Fruit fly (Drosophila melanogaster) whole organism, embryonic: Measurements from ENCODE around the gene CG43085.

Experiments
- Aef1 ChIP-seq: fragments of 200-800 bp; sonication (Bioruptor generic); IDR thresholded peaks from 3 replicates; pipeline ENCODE4 v1.3.6; 2022; ENCODE audit warnings: missing biosample characterization, missing genetic modification characterization
- Asciz ChIP-seq: fragments of 200-800 bp; sonication (Bioruptor generic); optimal IDR thresholded peaks from 2 replicates; lab custom pipeline; 2017; ENCODE audit warnings: missing biosample characterization, mild to moderate bottlenecking, missing genetic modification characterization, missing genetic modification reagents
- Atf3 ChIP-seq: fragments of 200-800 bp; sonication (Bioruptor generic); optimal IDR thresholded peaks from 3 replicates; lab custom pipeline; 2016; ENCODE audit warnings: missing biosample characterization, missing genetic modification characterization
- Bgb ChIP-seq: fragments of 200-800 bp; sonication (Bioruptor generic); IDR thresholded peaks from 2 replicates; pipeline ENCODE4 v1.3.6; 2022; ENCODE audit warnings: missing biosample characterization, missing genetic modification characterization; ENCODE audit not compliant: partially characterized antibody
- CG10366 ChIP-seq: fragments of 200-800 bp; sonication (Bioruptor generic); IDR thresholded peaks from 2 replicates; pipeline ENCODE4 v1.3.6; 2022; ENCODE audit warnings: missing biosample characterization, missing genetic modification characterization
- CG11093 ChIP-seq: fragments of 200-800 bp; sonication (Bioruptor generic); IDR thresholded peaks from 3 replicates; pipeline ENCODE4 v1.3.6; 2022; ENCODE audit warnings: missing biosample characterization, missing genetic modification characterization
- CG11456 ChIP-seq: fragments of 200-800 bp; sonication (Bioruptor generic); IDR thresholded peaks from 3 replicates; pipeline ENCODE4 v1.3.6; 2022; ENCODE audit warnings: missing biosample characterization, missing genetic modification characterization
- CG13424 ChIP-seq: fragments of 200-800 bp; sonication (Bioruptor generic); optimal IDR thresholded peaks from 2 replicates; lab custom pipeline; 2019; ENCODE audit warnings: missing biosample characterization, mild to moderate bottlenecking, missing genetic modification characterization, moderate library complexity
- CG13775 ChIP-seq: fragments of 200-800 bp; sonication (Bioruptor generic); optimal IDR thresholded peaks from 3 replicates; lab custom pipeline; 2017; ENCODE audit warnings: missing biosample characterization, mild to moderate bottlenecking, missing genetic modification characterization
- CG14965 ChIP-seq: fragments of 200-800 bp; sonication (Bioruptor generic); optimal IDR thresholded peaks from 2 replicates; lab custom pipeline; 2016; ENCODE audit warnings: missing biosample characterization, missing genetic modification characterization, borderline replicate concordance
- CG15479 ChIP-seq: fragments of 200-800 bp; sonication (Bioruptor generic); optimal IDR thresholded peaks from 3 replicates; lab custom pipeline; 2019; ENCODE audit warnings: missing biosample characterization, mild to moderate bottlenecking, missing genetic modification characterization, moderate library complexity
- CG1603 ChIP-seq: fragments of 200-800 bp; sonication (Bioruptor generic); optimal IDR thresholded peaks from 2 replicates; lab custom pipeline; 2019; ENCODE audit warnings: missing biosample characterization, mild to moderate bottlenecking, missing genetic modification characterization, moderate library complexity
- CG2875 ChIP-seq: fragments of 200-800 bp; sonication (Bioruptor generic); optimal IDR thresholded peaks from 2 replicates; lab custom pipeline; 2017; ENCODE audit warnings: missing biosample characterization, mild to moderate bottlenecking, missing genetic modification characterization, missing genetic modification reagents
- CG3995 ChIP-seq: fragments of 200-800 bp; sonication (Bioruptor generic); optimal IDR thresholded peaks from 3 replicates; lab custom pipeline; 2016; ENCODE audit warnings: missing biosample characterization, missing genetic modification characterization
- CG6654 ChIP-seq: fragments of 200-800 bp; sonication (Bioruptor generic); optimal IDR thresholded peaks from 2 replicates; lab custom pipeline; 2017; ENCODE audit warnings: missing biosample characterization, mild to moderate bottlenecking, missing genetic modification characterization
- CG6765 ChIP-seq: fragments of 200-800 bp; sonication (Bioruptor generic); optimal IDR thresholded peaks from 3 replicates; lab custom pipeline; 2017; ENCODE audit warnings: missing biosample characterization, mild to moderate bottlenecking, missing genetic modification characterization
- CG7786 ChIP-seq: fragments of 200-800 bp; sonication (Bioruptor generic); optimal IDR thresholded peaks from 2 replicates; lab custom pipeline; 2016; ENCODE audit warnings: missing biosample characterization, missing genetic modification characterization
- CG9932 ChIP-seq: fragments of 200-800 bp; sonication (Bioruptor generic); IDR thresholded peaks from 2 replicates; pipeline ENCODE4 v1.3.6; 2022; ENCODE audit warnings: missing biosample characterization, missing genetic modification characterization
- CTCF ChIP-seq: fragments of 200-800 bp; sonication (Bioruptor generic); optimal IDR thresholded peaks from 2 replicates; lab custom pipeline; 2017; ENCODE audit warnings: missing biosample characterization, mild to moderate bottlenecking, missing genetic modification characterization, moderate library complexity
- Dip2 ChIP-seq: fragments of 200-800 bp; sonication (Bioruptor generic); IDR thresholded peaks from 2 replicates; pipeline ENCODE4 v1.3.6; 2022; ENCODE audit warnings: missing biosample characterization, missing genetic modification characterization
- H15 ChIP-seq: fragments of 200-800 bp; sonication (Bioruptor generic); IDR thresholded peaks from 3 replicates; pipeline ENCODE4 v1.3.6; 2022; ENCODE audit warnings: missing biosample characterization, missing genetic modification characterization
- HLH4C ChIP-seq: fragments of 200-800 bp; sonication (Bioruptor generic); IDR thresholded peaks from 3 replicates; pipeline ENCODE4 v1.3.6; 2022; ENCODE audit warnings: missing biosample characterization, missing genetic modification characterization; ENCODE audit not compliant: partially characterized antibody
- Lim3 ChIP-seq: fragments of 200-800 bp; sonication (Bioruptor generic); IDR thresholded peaks from 2 replicates; pipeline ENCODE4 v1.3.6; 2022; ENCODE audit warnings: missing biosample characterization, missing genetic modification characterization
- Nf-YA ChIP-seq: fragments of 200-800 bp; sonication (Bioruptor generic); IDR thresholded peaks from 2 replicates; pipeline ENCODE4 v1.3.6; 2022; ENCODE audit warnings: missing biosample characterization, missing genetic modification characterization
- Oaz ChIP-seq: fragments of 200-800 bp; sonication (Bioruptor generic); IDR thresholded peaks from 2 replicates; pipeline ENCODE4 v1.3.6; 2022; ENCODE audit warnings: missing biosample characterization, missing genetic modification characterization
- Poxn ChIP-seq: fragments of 200-800 bp; sonication (Bioruptor generic); IDR thresholded peaks from 2 replicates; pipeline ENCODE4 v1.3.6; 2022; ENCODE audit warnings: missing biosample characterization, missing genetic modification characterization
- Ravus ChIP-seq: fragments of 200-800 bp; sonication (Bioruptor generic); IDR thresholded peaks from 2 replicates; pipeline ENCODE4 v1.3.6; 2022; ENCODE audit warnings: missing biosample characterization, missing genetic modification characterization
- Scr ChIP-seq: fragments of 200-800 bp; sonication (Bioruptor generic); IDR thresholded peaks from 2 replicates; pipeline ENCODE4 v1.3.6; 2022; ENCODE audit warnings: missing biosample characterization, missing genetic modification characterization; ENCODE audit not compliant: partially characterized antibody
- Taf1 ChIP-seq: fragments of 200-800 bp; sonication (Bioruptor generic); IDR thresholded peaks from 2 replicates; pipeline ENCODE4 v1.3.6; 2022; ENCODE audit warnings: missing biosample characterization, missing genetic modification characterization
- Tbp ChIP-seq: fragments of >200 bp; optimal IDR thresholded peaks from 2 replicates; lab custom pipeline; 2018; ENCODE audit warnings: missing biosample characterization, missing genetic modification characterization
- ato ChIP-seq: fragments of 200-800 bp; sonication (Bioruptor generic); IDR thresholded peaks from 2 replicates; pipeline ENCODE4 v1.3.6; 2022; ENCODE audit warnings: missing biosample characterization, missing genetic modification characterization; ENCODE audit not compliant: partially characterized antibody
- bbx ChIP-seq: fragments of 200-800 bp; sonication (Bioruptor generic); IDR thresholded peaks from 2 replicates; pipeline ENCODE4 v1.3.6; 2022; ENCODE audit warnings: missing biosample characterization, missing genetic modification characterization; ENCODE audit not compliant: partially characterized antibody
- bowl ChIP-seq: fragments of 200-800 bp; sonication (Bioruptor generic); IDR thresholded peaks from 2 replicates; pipeline ENCODE4 v1.3.6; 2022; ENCODE audit warnings: missing biosample characterization, missing genetic modification characterization
- br ChIP-seq: fragments of >200 bp; optimal IDR thresholded peaks from 2 replicates; lab custom pipeline; 2017
- caup ChIP-seq: fragments of 200-800 bp; sonication (Bioruptor generic); optimal IDR thresholded peaks from 3 replicates; lab custom pipeline; 2017; ENCODE audit warnings: missing biosample characterization, mild to moderate bottlenecking, missing genetic modification characterization, moderate library complexity; ENCODE audit not compliant: severe bottlenecking
- crp ChIP-seq, 2 experiments: fragments of 200-800 bp; sonication (Bioruptor generic); optimal IDR thresholded peaks; 2 replicates in 1 of 2; 3 replicates in 1 of 2; lab custom pipeline; 2017; ENCODE audit warnings: missing biosample characterization in 2 of 2, missing genetic modification characterization in 2 of 2, mild to moderate bottlenecking in 1 of 2, moderate library complexity in 1 of 2
- dmrt99B ChIP-seq: fragments of 200-800 bp; sonication (Bioruptor generic); optimal IDR thresholded peaks from 2 replicates; lab custom pipeline; 2018; ENCODE audit warnings: missing biosample characterization, mild to moderate bottlenecking, missing genetic modification characterization, moderate library complexity
- fd64A ChIP-seq: fragments of 200-800 bp; sonication (Bioruptor generic); optimal IDR thresholded peaks from 3 replicates; lab custom pipeline; 2018; ENCODE audit warnings: missing biosample characterization, mild to moderate bottlenecking, missing genetic modification characterization
- fu2 ChIP-seq: fragments of 200-800 bp; sonication (Bioruptor generic); optimal IDR thresholded peaks from 2 replicates; lab custom pipeline; 2016; ENCODE audit warnings: missing biosample characterization, missing genetic modification characterization
- jing ChIP-seq: fragments of 200-800 bp; sonication (Bioruptor generic); optimal IDR thresholded peaks from 2 replicates; lab custom pipeline; 2018; ENCODE audit warnings: missing biosample characterization, mild to moderate bottlenecking, missing genetic modification characterization
- knrl ChIP-seq: fragments of 200-800 bp; sonication (Bioruptor generic); IDR thresholded peaks from 3 replicates; pipeline ENCODE4 v1.3.6; 2022; ENCODE audit warnings: missing biosample characterization, missing genetic modification characterization; ENCODE audit not compliant: partially characterized antibody
- lilli ChIP-seq: fragments of 200-800 bp; sonication (Bioruptor generic); optimal IDR thresholded peaks from 3 replicates; lab custom pipeline; 2016; ENCODE audit warnings: missing biosample characterization, missing genetic modification characterization
- pan ChIP-seq, 4 experiments: fragments of >200 bp in 3 of 4; fragments of 200-800 bp in 1 of 4; sonication (Bioruptor generic) in 1 of 4; optimal IDR thresholded peaks in 3 of 4; IDR thresholded peaks in 1 of 4; 2 replicates each; pipeline versions ENCODE4 v1.3.6 to Lab custom; 2017 to 2022; ENCODE audit warnings: missing biosample characterization in 2 of 4, missing genetic modification characterization in 2 of 4, mixed read lengths in 1 of 4
- sr ChIP-seq: fragments of 200-800 bp; sonication (Bioruptor generic); IDR thresholded peaks from 3 replicates; pipeline ENCODE4 v1.3.6; 2022; ENCODE audit warnings: missing biosample characterization, missing genetic modification characterization
- tna ChIP-seq: fragments of 200-800 bp; sonication (Bioruptor generic); IDR thresholded peaks from 2 replicates; pipeline ENCODE4 v1.3.6; 2022; ENCODE audit warnings: missing biosample characterization, missing genetic modification characterization; ENCODE audit not compliant: partially characterized antibody
- tup ChIP-seq: fragments of 200-800 bp; sonication (Bioruptor generic); optimal IDR thresholded peaks from 2 replicates; lab custom pipeline; 2016; ENCODE audit warnings: missing biosample characterization, mild to moderate bottlenecking, missing genetic modification characterization, moderate library complexity
- yki ChIP-seq: fragments of >200 bp; optimal IDR thresholded peaks from 3 replicates; lab custom pipeline; 2018

CG43085 gene

DNA sequence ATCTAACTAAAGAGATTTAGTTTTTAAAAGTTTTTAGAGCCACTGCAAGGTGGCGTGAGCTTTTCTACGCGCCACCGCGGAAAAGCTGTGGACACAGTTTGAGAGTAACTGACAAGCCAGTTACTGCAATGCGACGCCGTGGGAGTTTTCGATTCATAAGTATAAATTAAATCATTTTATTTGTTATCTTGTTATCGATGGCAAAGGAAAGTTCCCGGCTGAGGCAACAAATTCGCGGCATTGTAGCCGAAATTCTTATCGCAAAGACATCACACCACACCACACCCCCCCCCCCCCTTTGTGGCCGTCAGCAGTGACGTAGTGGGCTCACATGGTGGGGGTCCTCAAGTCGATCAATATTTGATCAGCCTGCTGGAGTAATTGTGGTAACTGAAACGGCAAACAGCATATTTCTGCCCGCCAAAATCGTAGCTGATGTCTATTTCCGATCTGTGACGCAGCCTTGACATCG lies 9.3 kb upstream of the CG43085 start (continued):
- TF ChIP-seq knrl (GFP tag; lab: Robert Waterston, UW), result 0 out of 3 replicates have a peak, but pooled peaks have one; percentile 18
- TF ChIP-seq Lim3 (GFP tag; lab: Robert Waterston, UW), result no peak
- TF ChIP-seq Tbp (GFP tag; lab: Kevin White, UChicago), result no peak
- no peak for TF ChIP-seq CG11093
- TF ChIP-seq br (lab: Kevin White, UChicago), result no peak
- TF ChIP-seq Atf3 (GFP tag; lab: Kevin White, UChicago), result no peak
- TF ChIP-seq Ravus (GFP tag; lab: Robert Waterston, UW), result no peak
- no peak for TF ChIP-seq H15
- TF ChIP-seq bbx, result no peak
- TF ChIP-seq Poxn (GFP tag; lab: Robert Waterston, UW), result no peak
- TF ChIP-seq fd64A (GFP tag; lab: Kevin White, UChicago), result peak; percentile 76

dm6 chr3L:17654668-17655050 lies 8.1 kb upstream of the CG43085 start:
- no peak for TF ChIP-seq Nf-YA (GFP tag; lab: Robert Waterston, UW)
- TF ChIP-seq Dip2 (GFP tag; lab: Robert Waterston, UW), result no peak
- TF ChIP-seq CG10366 (GFP tag; lab: Robert Waterston, UW), result no peak
- TF ChIP-seq bowl (GFP tag; lab: Robert Waterston, UW), result no peak
- TF ChIP-seq CG14965 (GFP tag; lab: Kevin White, UChicago), result no peak
- no peak for TF ChIP-seq sr (GFP tag; lab: Robert Waterston, UW)
- no peak for TF ChIP-seq Bgb (GFP tag; lab: Robert Waterston, UW)
- TF ChIP-seq CG6765, result no peak
- TF ChIP-seq tup, result no peak
- TF ChIP-seq CG6654, result no peak
- no peak for TF ChIP-seq CG2875 (GFP tag; lab: Kevin White, UChicago)
- no peak for TF ChIP-seq CG9932 (GFP tag; lab: Robert Waterston, UW)
- no peak for TF ChIP-seq Oaz (GFP tag; lab: Robert Waterston, UW)
- TF ChIP-seq Asciz (GFP tag; lab: Kevin White, UChicago), result no peak
- TF ChIP-seq Aef1 (GFP tag; lab: Robert Waterston, UW), result no peak
- no peak for TF ChIP-seq CG11456
- TF ChIP-seq CG7786 (GFP tag; lab: Kevin White, UChicago), result no peak
- no peak for TF ChIP-seq CG1603 (tag; lab: Kevin White, UChicago)
- no peak for TF ChIP-seq Taf1
- TF ChIP-seq caup (GFP tag; lab: Kevin White, UChicago), result no peak

DNA sequence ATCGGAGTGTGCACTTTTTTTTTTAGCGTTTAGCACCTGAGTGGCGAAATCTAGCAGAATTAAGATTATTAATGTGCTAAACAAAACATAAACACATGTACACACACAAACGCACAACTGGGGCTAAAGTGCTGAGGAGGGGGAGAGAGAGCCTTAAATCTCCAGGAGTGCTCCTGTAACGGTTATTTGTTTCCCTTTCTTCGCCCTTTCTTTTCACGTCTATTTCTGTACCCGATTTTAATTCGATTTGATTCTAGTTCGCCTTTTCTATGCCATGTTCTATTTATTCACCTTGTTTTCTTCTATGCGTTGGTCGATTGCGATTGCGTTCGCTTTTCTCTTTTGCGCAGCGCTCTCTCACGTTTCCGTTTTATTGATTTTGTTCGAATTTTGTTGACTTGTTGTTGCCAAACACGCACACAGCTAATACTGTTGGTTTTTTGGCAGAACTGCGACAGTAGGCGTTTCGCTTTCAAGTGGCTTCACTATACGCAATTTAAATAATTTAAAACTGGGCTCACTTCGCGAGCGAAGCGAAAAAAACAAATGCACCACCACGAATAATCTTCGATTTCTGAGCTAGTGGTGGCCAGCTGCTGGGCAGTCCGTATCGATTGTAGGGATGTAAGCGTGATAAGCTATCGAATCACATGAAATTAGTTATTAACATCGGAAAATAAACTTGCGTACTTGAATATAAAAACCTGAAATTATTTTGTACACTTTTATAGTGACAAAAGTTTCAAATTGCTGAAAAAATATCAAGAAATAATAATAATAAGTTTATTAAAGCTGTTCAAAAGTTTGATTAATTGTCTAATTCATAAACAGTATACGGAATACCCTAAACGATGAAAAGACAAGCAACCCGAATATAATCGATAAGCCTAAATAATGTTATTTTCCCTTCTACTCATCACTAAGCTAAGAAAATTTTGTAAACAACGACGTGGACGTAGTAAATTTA lies 7.4 kb upstream of the CG43085 start, which contains the start of the genes Krn, Ndfip and CG7484:
Gene Krn (minus strand): TSS at position 580 of the 967 bp plus-strand sequence.
Gene Ndfip (minus strand): TSS at position 580 of the 967 bp plus-strand sequence.
Gene CG7484 (plus strand): TSS at position 917 of the 967 bp plus-strand sequence.
- TF ChIP-seq pan (optimal IDR thresholded peaks at IDR 0.05; lab: Kevin White, UChicago) (no peak), pan (GFP tag; optimal IDR thresholded peaks at IDR 0.05 in 1 of 2, IDR thresholded peaks at IDR 0.05 in 1 of 2) (peak in 1 of 2 experiments; percentile 85), CG3995 (GFP tag; lab: Kevin White, UChicago) (peak; percentile 92), fu2 (GFP tag; lab: Kevin White, UChicago) (peak; percentile 78), lilli (peak; percentile 92), CG13424 (tag; lab: Kevin White, UChicago) (peak; percentile 95), HLH4C (GFP tag; lab: Robert Waterston, UW) (peak; percentile 95), CG15479 (GFP tag; lab: Kevin White, UChicago) (peak; percentile 82), yki (lab: Kevin White, UChicago) (no peak), Scr (GFP tag; lab: Robert Waterston, UW) (peak; percentile 98), CTCF (GFP tag; lab: Kevin White, UChicago) (no peak), tna (GFP tag; lab: Robert Waterston, UW) (peak; percentile 85), dmrt99B (peak; percentile 89), jing (GFP tag; lab: Kevin White, UChicago) (peak; percentile 53), crp (GFP tag; optimal IDR thresholded peaks at IDR 0.05; lab: Kevin White, UChicago) (peak in 1 of 2 experiments; percentile 49), ato (peak; percentile 27; the same call in 1 of the 2 replicates), Dip2 (GFP tag; lab: Robert Waterston, UW) (no peak), CG13775 (GFP tag; lab: Kevin White, UChicago) (peak; percentile 92)
